Worm (Caenorhabditis elegans): Measurements from ENCODE around the gene aldo-2.
A peak's percentile ranks its signal among the peaks of the same experiment; 100 is the strongest.

aldo-2 gene

DNA sequence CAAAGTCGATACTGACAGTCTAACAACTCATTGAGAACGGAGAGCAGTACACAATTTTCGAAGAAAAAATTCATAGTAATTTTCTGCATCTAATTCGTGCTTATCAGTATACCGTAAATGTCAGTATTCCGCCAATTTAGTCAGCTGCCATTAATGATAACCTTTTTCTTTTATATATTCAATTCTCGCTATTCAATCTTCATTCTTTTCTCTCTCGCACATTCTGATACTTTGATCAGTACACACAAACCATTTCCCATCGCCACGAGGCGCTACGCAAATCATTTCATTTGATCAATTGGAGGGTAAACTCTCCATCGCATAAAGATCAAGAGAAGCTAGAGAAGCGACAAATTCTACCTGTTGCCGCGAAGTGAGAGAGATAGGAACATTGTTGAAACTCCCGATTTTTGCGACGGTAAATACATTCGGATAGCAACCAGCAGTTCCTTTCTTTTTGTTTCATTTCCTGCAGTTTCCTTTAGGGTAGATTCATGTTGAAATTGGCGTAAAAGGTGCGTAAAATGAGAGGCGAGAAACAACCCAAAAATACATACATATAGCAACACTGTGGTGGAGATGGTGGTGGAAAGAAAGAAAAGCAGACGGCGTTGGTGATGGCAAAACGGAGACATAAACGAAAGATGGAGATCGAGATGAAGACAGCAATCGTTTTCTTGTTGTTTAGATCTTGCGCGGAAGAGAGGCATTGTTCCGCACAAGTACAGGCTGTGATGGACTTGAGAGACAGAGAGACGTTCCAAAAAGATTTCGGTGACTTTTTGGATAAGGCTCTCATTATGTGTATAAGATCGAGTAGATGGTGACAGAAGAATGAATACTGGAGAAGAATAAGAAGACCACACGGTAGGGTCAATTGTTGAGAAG lies 38.0 kb downstream of the aldo-2 start (continued):
- peak in 1 of 3 experiments; percentile 18 for TF ChIP-seq ceh-82 (tag; optimal IDR thresholded peaks at IDR 0.05)
- no peak for TF ChIP-seq nhr-28 (tag; optimal IDR thresholded peaks at IDR 0.05)
- TF ChIP-seq aha-1 (tag; optimal IDR thresholded peaks at IDR 0.05): no peak
- no peak for TF ChIP-seq nhr-76 (tag; optimal IDR thresholded peaks at IDR 0.05)
- TF ChIP-seq ceh-8 (GFP tag; optimal IDR thresholded peaks at IDR 0.05): no peak
- TF ChIP-seq C34B4.2 (tag; optimal IDR thresholded peaks at IDR 0.05): no peak
- no peak for TF ChIP-seq irx-1 (tag; optimal IDR thresholded peaks at IDR 0.05)
- no peak for TF ChIP-seq ces-1 (GFP tag; optimal IDR thresholded peaks at IDR 0.05)
- TF ChIP-seq hlh-4 (tag; optimal IDR thresholded peaks at IDR 0.05): no peak
- no peak for TF ChIP-seq grh-1 (GFP tag; IDR thresholded peaks at IDR 0.05)
- no peak for TF ChIP-seq C04F5.9 (tag; optimal IDR thresholded peaks at IDR 0.05)
- TF ChIP-seq dpl-1 (GFP tag; optimal IDR thresholded peaks at IDR 0.05): no peak
- no peak for TF ChIP-seq efl-3 (GFP tag; optimal IDR thresholded peaks at IDR 0.05)
- peak; percentile 54 for TF ChIP-seq pax-3 (tag; optimal IDR thresholded peaks at IDR 0.05)
- TF ChIP-seq lsy-2 (tag; optimal IDR thresholded peaks at IDR 0.05): peak in 1 of 2 experiments; percentile 46
- TF ChIP-seq aly-2 (tag; optimal IDR thresholded peaks at IDR 0.05): no peak
- TF ChIP-seq unc-130 (tag; optimal IDR thresholded peaks at IDR 0.05): peak; percentile 51

- TF ChIP-seq nhr-85 (tag) (peak; percentile 72), tlp-1 (tag; optimal IDR thresholded peaks at IDR 0.05) (no peak), snu-23 (GFP tag; optimal IDR thresholded peaks at IDR 0.05) (peak; percentile 20), skn-1 (tag; optimal IDR thresholded peaks at IDR 0.05) (peak; percentile 29), blmp-1 (tag; optimal IDR thresholded peaks at IDR 0.05) (peak; percentile 94), lin-14 (GFP tag; optimal IDR thresholded peaks at IDR 0.05) (peak; percentile 21), pqm-1 (tag; optimal IDR thresholded peaks at IDR 0.05) (no peak), nhr-19 (GFP tag; conservative IDR thresholded peaks at IDR 0.05) (no peak), nhr-71 (tag; optimal IDR thresholded peaks at IDR 0.05) (peak; percentile 12), lsy-2 (tag; optimal IDR thresholded peaks at IDR 0.05) (peak in 1 of 2 experiments; percentile 24), fkh-4 (tag; optimal IDR thresholded peaks at IDR 0.05; ENCODE audit: borderline replicate concordance) (no peak), egl-13 (tag; optimal IDR thresholded peaks at IDR 0.05) (no peak), fos-1 (tag; optimal IDR thresholded peaks at IDR 0.05) (no peak), mdl-1 (tag; optimal IDR thresholded peaks at IDR 0.05) (no peak), efl-1 (optimal IDR thresholded peaks at IDR 0.05) (peak in 1 of 2 experiments; percentile 11), efl-1 (GFP tag; optimal IDR thresholded peaks at IDR 0.05 in 1 of 2) (no peak), hlh-4 (tag; optimal IDR thresholded peaks at IDR 0.05) (no peak), mep-1 (tag; optimal IDR thresholded peaks at IDR 0.05) (peak; percentile 56), lin-35 (GFP tag; optimal IDR thresholded peaks at IDR 0.05) (peak in 1 of 2 experiments; percentile 35), rnt-1 (tag; optimal IDR thresholded peaks at IDR 0.05) (peak; percentile 15), nhr-20 (tag; optimal IDR thresholded peaks at IDR 0.05) (peak; percentile 33), nhr-28 (tag; optimal IDR thresholded peaks at IDR 0.05) (no peak), ets-5 (GFP tag; IDR thresholded peaks at IDR 0.05) (no peak), sox-4 (tag; optimal IDR thresholded peaks at IDR 0.05) (no peak), unc-130 (tag; optimal IDR thresholded peaks at IDR 0.05) (peak; percentile 6)
Observed at ce11 chrIII:5836816-5837215, 39.6 kb downstream of the aldo-2 start, which contains the start of gene W04D12.1. Gene W04D12.1 (plus strand): TSS chrIII:5836926.

- TF ChIP-seq aha-1 (tag; optimal IDR thresholded peaks at IDR 0.05): no peak
- no peak for TF ChIP-seq unc-30 (tag; optimal IDR thresholded peaks at IDR 0.05)
- TF ChIP-seq nhr-71 (tag; optimal IDR thresholded peaks at IDR 0.05): peak; percentile 38
- no peak for TF ChIP-seq swsn-7 (tag; optimal IDR thresholded peaks at IDR 0.05)
- no peak for TF ChIP-seq zag-1 (tag; optimal IDR thresholded peaks at IDR 0.05)
- no peak for TF ChIP-seq lin-13 (GFP tag; optimal IDR thresholded peaks at IDR 0.05)
- no peak for TF ChIP-seq efl-1 (optimal IDR thresholded peaks at IDR 0.05)
- peak in 1 of 2 experiments; percentile 89 for TF ChIP-seq efl-1 (GFP tag; optimal IDR thresholded peaks at IDR 0.05 in 1 of 2)
- TF ChIP-seq nhr-12 (tag; optimal IDR thresholded peaks at IDR 0.05): no peak
- peak; percentile 38 for TF ChIP-seq ama-1 (optimal IDR thresholded peaks at IDR 0.05)
- peak in 1 of 3 experiments; percentile 8 for TF ChIP-seq ceh-82 (tag; optimal IDR thresholded peaks at IDR 0.05)
- peak; percentile 80 for TF ChIP-seq nhr-85 (tag)
- peak; percentile 16 for TF ChIP-seq nhr-20 (tag; optimal IDR thresholded peaks at IDR 0.05)
- TF ChIP-seq lin-14 (GFP tag; optimal IDR thresholded peaks at IDR 0.05): peak; percentile 55
- no peak for TF ChIP-seq pqm-1 (tag; optimal IDR thresholded peaks at IDR 0.05)
- no peak for TF ChIP-seq lir-3 (tag; optimal IDR thresholded peaks at IDR 0.05; ENCODE audit: poor library complexity)
Observed at ce11 chrIII:5836261-5836660, 40.2 kb downstream of the aldo-2 start.

All from whole organism, L1 larva.